Worm (Caenorhabditis elegans): ENCODE measurements around the gene C17E7.4.

The C17E7.4 gene

DNA sequence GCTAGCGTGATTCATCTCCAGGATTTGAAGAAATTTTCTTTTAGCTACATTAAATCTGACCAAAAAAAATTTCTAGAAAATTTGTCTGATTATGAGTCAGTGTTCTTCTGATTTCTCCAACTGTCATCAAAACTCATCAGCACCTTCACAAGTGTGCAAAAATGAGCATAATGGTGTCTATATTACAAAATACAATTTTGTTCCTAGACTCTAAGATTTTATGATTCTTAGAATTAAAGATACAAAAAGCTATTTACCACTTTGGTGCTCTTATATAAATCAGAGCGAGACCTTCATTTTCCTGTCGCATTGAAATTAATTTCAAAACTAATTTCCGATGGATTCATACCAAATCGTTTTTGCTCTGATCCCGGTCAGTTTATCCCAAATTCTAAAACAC lies 19.8 kb downstream of the C17E7.4 start, which contains the start of gene srx-68:
srx-68 (plus strand) TSS at position 301 of the 400 bp plus-strand sequence.
- TF ChIP-seq ama-1 (optimal IDR thresholded peaks at IDR 0.05) (no peak), nhr-77 (tag; optimal IDR thresholded peaks at IDR 0.05) (no peak), hmg-11 (tag; optimal IDR thresholded peaks at IDR 0.05) (no peak), ceh-82 (tag; optimal IDR thresholded peaks at IDR 0.05) (no peak), elt-1 (tag; optimal IDR thresholded peaks at IDR 0.05) (no peak), fkh-10 (GFP tag; optimal IDR thresholded peaks at IDR 0.05) (no peak), unc-39 (tag; optimal IDR thresholded peaks at IDR 0.05) (no peak), egl-5 (tag; optimal IDR thresholded peaks at IDR 0.05) (no peak), lsy-12 (tag; optimal IDR thresholded peaks at IDR 0.05) (no peak), nhr-67 (tag; optimal IDR thresholded peaks at IDR 0.05) (no peak), zag-1 (tag; optimal IDR thresholded peaks at IDR 0.05) (no peak)

DNA sequence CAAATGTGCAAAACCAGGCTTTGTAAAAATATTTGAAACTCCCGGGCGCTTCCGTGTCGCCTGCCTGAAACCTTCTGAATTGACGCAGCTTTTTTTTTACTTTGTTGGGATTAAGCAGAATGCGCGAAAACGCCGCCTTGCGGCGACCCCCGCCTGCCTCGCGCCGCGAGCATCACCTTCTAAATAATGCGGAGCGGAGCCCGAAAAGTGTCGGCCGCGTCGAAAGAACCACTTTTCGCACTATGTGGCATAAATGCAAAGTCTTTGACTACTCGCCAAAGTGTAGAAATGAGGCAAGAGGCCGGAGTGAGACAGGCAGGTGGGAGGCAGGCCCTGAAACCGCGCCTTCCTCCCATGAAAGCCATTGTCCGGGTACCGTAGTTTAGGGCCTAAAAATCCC lies 20.5 kb downstream of the C17E7.4 start:
- no peak for TF ChIP-seq nhr-76 (tag; optimal IDR thresholded peaks at IDR 0.05)
- TF ChIP-seq jun-1 (tag; optimal IDR thresholded peaks at IDR 0.05), result no peak
- no peak for TF ChIP-seq ceh-16 (tag; optimal IDR thresholded peaks at IDR 0.05)
- no peak for TF ChIP-seq lsy-12 (tag; optimal IDR thresholded peaks at IDR 0.05)
- no peak for TF ChIP-seq zag-1 (tag; optimal IDR thresholded peaks at IDR 0.05)
- TF ChIP-seq skn-1 (tag; optimal IDR thresholded peaks at IDR 0.05), result no peak
- no peak for TF ChIP-seq nhr-237 (tag; optimal IDR thresholded peaks at IDR 0.05)
- TF ChIP-seq nhr-11 (tag; optimal IDR thresholded peaks at IDR 0.05), result no peak
- TF ChIP-seq egl-5 (tag; optimal IDR thresholded peaks at IDR 0.05), result no peak
- TF ChIP-seq fos-1 (tag; optimal IDR thresholded peaks at IDR 0.05), result no peak
- no peak for TF ChIP-seq ceh-28 (tag; optimal IDR thresholded peaks at IDR 0.05)
- TF ChIP-seq ztf-11 (tag; optimal IDR thresholded peaks at IDR 0.05), result no peak
- TF ChIP-seq egl-27 (tag; optimal IDR thresholded peaks at IDR 0.05), result no peak
- no peak for TF ChIP-seq nhr-43 (tag; optimal IDR thresholded peaks at IDR 0.05; ENCODE audit: poor library complexity, severe bottlenecking)
- no peak for TF ChIP-seq fkh-2 (tag; optimal IDR thresholded peaks at IDR 0.05)
- TF ChIP-seq nhr-67 (tag; optimal IDR thresholded peaks at IDR 0.05), result no peak
- TF ChIP-seq hmg-11 (tag; optimal IDR thresholded peaks at IDR 0.05), result no peak

DNA sequence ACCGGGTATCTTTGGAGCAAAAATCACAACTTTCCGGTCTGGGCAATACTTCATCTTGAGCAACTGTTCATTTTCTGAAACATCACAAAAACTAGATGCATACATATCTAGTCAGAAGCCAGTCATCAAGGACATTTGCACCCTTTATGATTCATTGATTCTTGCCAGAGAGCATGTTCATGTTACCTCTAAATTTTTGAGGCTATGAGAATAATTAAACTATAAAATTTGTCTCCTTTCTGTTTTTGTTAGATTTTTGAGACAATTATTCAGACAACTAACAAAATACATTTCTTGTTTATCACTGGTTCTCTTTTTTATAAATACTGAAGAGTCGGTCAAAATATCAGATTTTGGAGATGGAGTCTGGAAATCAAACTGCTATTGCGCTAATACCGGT lies 23.8 kb downstream of the C17E7.4 start, which contains the start of gene srx-67:
srx-67 (plus strand) TSS at position 301 of the 400 bp plus-strand sequence.
- TF ChIP-seq ztf-11 (tag; optimal IDR thresholded peaks at IDR 0.05), result no peak
- TF ChIP-seq nfya-1 (tag; optimal IDR thresholded peaks at IDR 0.05; ENCODE audit: insufficient read depth), result no peak
- TF ChIP-seq nhr-23 (tag; optimal IDR thresholded peaks at IDR 0.05), result no peak
- no peak for TF ChIP-seq hmg-11 (tag; optimal IDR thresholded peaks at IDR 0.05)
- no peak for TF ChIP-seq ceh-82 (tag; optimal IDR thresholded peaks at IDR 0.05)
- TF ChIP-seq ceh-28 (tag; optimal IDR thresholded peaks at IDR 0.05), result no peak

DNA sequence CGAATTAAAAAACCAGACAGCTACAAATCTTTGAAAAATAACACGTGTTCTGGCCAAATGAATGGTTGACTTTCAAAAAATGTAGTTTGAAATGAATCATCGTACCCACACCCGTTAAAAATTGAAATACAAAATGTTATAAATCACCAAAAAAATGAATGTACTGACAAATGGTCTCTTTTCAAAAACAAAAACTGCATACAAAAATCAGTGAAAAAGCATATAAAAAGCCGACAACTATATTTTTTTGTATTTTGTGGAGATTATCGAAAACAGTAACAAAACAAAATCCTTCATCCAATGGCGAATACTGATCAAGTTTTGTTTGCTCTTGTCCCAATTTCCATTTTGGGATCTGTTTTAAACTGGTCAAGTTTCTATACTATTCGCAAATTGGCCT lies 26.6 kb downstream of the C17E7.4 start, which contains the start of gene srx-66:
srx-66 (plus strand) TSS at position 301 of the 400 bp plus-strand sequence.
- no peak for TF ChIP-seq ceh-82 (tag; optimal IDR thresholded peaks at IDR 0.05)
- TF ChIP-seq elt-1 (tag; optimal IDR thresholded peaks at IDR 0.05), result no peak
- TF ChIP-seq sea-2 (GFP tag; optimal IDR thresholded peaks at IDR 0.05), result no peak
- TF ChIP-seq lsy-12 (tag; optimal IDR thresholded peaks at IDR 0.05), result no peak
- TF ChIP-seq ZK546.5 (tag; optimal IDR thresholded peaks at IDR 0.05), result no peak
- TF ChIP-seq ceh-16 (tag; optimal IDR thresholded peaks at IDR 0.05), result no peak
- TF ChIP-seq mdl-1 (tag; optimal IDR thresholded peaks at IDR 0.05), result no peak
- TF ChIP-seq skn-1 (tag; optimal IDR thresholded peaks at IDR 0.05), result no peak
- TF ChIP-seq tbx-2 (tag; optimal IDR thresholded peaks at IDR 0.05), result no peak
- TF ChIP-seq nhr-23 (tag; optimal IDR thresholded peaks at IDR 0.05), result no peak
- no peak for TF ChIP-seq nhr-11 (tag; optimal IDR thresholded peaks at IDR 0.05)
- TF ChIP-seq nhr-77 (tag; optimal IDR thresholded peaks at IDR 0.05), result no peak
- no peak for TF ChIP-seq nhr-76 (tag; optimal IDR thresholded peaks at IDR 0.05)
- TF ChIP-seq aly-2 (tag; optimal IDR thresholded peaks at IDR 0.05), result no peak

DNA sequence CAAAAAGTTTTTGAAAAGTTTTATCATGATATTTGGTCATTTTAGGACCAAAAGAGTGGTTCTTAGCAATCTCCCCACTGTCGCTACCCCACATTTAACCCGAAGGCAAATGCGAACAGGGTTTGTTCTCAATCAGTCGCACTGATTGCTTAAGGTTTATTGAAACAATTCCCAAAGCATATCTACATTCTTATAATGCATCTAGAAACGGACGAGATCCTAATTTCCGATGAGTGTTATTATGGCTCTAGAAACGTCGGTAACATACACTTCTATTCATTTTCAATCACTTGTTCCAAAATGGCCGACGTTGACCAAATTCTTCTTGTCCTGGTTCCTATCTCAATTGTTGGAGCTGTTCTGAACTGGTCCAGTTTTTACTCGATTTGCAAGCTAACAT lies 29.0 kb downstream of the C17E7.4 start, which contains the start of gene srx-65:
srx-65 (plus strand) TSS at position 301 of the 400 bp plus-strand sequence.
- TF ChIP-seq fkh-2 (tag; optimal IDR thresholded peaks at IDR 0.05) (no peak), nhr-43 (tag; optimal IDR thresholded peaks at IDR 0.05; ENCODE audit: poor library complexity, severe bottlenecking) (no peak), egl-5 (tag; optimal IDR thresholded peaks at IDR 0.05) (no peak), nhr-77 (tag; optimal IDR thresholded peaks at IDR 0.05) (no peak), aly-2 (tag; optimal IDR thresholded peaks at IDR 0.05) (no peak), jun-1 (tag; optimal IDR thresholded peaks at IDR 0.05) (no peak), ceh-16 (tag; optimal IDR thresholded peaks at IDR 0.05) (no peak), nhr-11 (tag; optimal IDR thresholded peaks at IDR 0.05) (no peak), ama-1 (optimal IDR thresholded peaks at IDR 0.05) (no peak), ceh-28 (tag; optimal IDR thresholded peaks at IDR 0.05) (no peak)

DNA sequence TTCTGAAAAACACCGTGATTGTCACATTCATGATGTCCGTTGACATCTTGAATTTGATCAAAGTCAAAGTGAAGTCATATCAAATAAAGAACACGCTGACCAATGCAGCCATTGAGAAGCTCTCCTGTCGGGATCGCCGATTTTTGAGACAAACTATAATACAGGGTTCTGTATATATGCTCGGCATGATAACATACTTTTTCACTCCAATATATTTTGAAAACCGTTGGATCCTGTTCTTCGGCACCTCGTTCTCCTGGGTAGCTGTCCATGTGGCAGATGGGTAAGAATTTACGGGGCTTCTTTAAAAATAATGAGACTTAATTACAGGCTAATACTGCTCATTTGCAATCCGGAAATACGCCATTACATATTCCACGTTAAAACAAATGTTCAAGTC lies 29.9 kb downstream of the C17E7.4 start:
- no peak for TF ChIP-seq ztf-4 (tag; optimal IDR thresholded peaks at IDR 0.05)
- no peak for TF ChIP-seq eor-1 (tag; optimal IDR thresholded peaks at IDR 0.05)
- TF ChIP-seq egl-27 (tag; optimal IDR thresholded peaks at IDR 0.05), result no peak
- TF ChIP-seq egl-5 (tag; optimal IDR thresholded peaks at IDR 0.05), result no peak
- TF ChIP-seq ceh-82 (tag; optimal IDR thresholded peaks at IDR 0.05), result no peak
- no peak for TF ChIP-seq ceh-16 (tag; optimal IDR thresholded peaks at IDR 0.05)
- TF ChIP-seq hmg-11 (tag; optimal IDR thresholded peaks at IDR 0.05), result no peak
- TF ChIP-seq nhr-12 (tag; optimal IDR thresholded peaks at IDR 0.05), result no peak
- no peak for TF ChIP-seq fkh-10 (GFP tag; optimal IDR thresholded peaks at IDR 0.05)
- TF ChIP-seq elt-2 (tag; optimal IDR thresholded peaks at IDR 0.05), result no peak
- no peak for TF ChIP-seq ZK546.5 (tag; optimal IDR thresholded peaks at IDR 0.05)

Measured in whole organism, L3 larva.